Worm (Caenorhabditis elegans): ENCODE results near the gene srh-35.

DNA sequence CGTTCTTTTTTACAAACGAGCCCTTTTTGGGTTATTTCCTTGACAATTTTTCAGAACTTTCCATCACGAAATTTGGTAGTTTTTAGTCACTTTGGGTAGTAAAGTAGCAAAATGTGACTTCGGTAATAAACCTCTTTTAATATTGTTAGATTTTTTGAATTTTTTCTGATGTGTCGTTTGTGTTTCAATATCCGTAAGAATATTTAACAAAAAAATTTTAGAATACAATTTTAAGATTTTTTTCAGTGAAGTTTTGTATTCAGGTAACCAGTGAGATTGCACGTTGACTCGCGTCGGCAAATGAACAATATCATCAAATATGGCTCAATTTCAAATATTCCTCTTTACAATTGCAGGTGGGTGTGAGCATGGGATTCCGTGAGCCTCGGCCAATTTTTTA is 23.6 kb upstream of the srh-35 start, which contains the start of gene srt-31:
- TF ChIP-seq unc-62 (GFP tag; optimal IDR thresholded peaks at IDR 0.05) (no peak), elt-1 (tag; optimal IDR thresholded peaks at IDR 0.05; ENCODE audit: borderline replicate concordance, insufficient read depth) (no peak), nhr-28 (tag; optimal IDR thresholded peaks at IDR 0.05) (no peak), ceh-43 (GFP tag; optimal IDR thresholded peaks at IDR 0.05) (no peak), mls-2 (tag; optimal IDR thresholded peaks at IDR 0.05) (no peak), pha-4 (tag; optimal IDR thresholded peaks at IDR 0.05) (no peak), unc-39 (tag; optimal IDR thresholded peaks at IDR 0.05) (no peak)

Measured in whole organism, mixed stage, embryonic.